Fruit fly (Drosophila melanogaster): Measurements from ENCODE around the gene Btk.

DNA sequence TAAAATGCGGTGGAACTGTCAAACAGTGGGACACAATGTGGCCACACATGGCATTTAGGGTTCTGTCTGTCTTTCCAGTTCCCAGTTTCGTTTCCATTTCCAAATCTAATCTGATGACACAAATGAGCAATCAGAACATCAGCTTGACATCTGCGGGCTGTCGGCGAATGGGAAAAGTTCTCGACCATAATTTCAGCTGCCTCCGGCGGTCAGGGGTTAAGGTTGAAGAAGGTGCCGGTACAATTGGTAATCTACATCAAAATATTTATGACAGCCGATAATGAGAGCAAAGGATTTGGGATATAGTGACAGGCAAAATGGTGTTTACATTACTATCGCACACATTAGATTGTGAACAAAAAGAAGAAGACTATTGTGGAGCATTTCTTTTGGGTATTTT, 19.0 kb downstream of the Btk start:
- no peak for TF ChIP-seq vnd (GFP tag; IDR thresholded peaks at IDR 0.05; ENCODE audit: partially characterized antibody)
- no peak for TF ChIP-seq CG2116 (GFP tag; optimal IDR thresholded peaks at IDR 0.05)
- no peak for TF ChIP-seq mam (GFP tag; optimal IDR thresholded peaks at IDR 0.05)
- TF ChIP-seq CG9727 (GFP tag; optimal IDR thresholded peaks at IDR 0.05) = no peak
- no peak for TF ChIP-seq CG16813 (GFP tag; IDR thresholded peaks at IDR 0.05; ENCODE audit: partially characterized antibody)
- no peak for TF ChIP-seq CG11398 (GFP tag; optimal IDR thresholded peaks at IDR 0.05)
- no peak for TF ChIP-seq CG11695 (GFP tag; IDR thresholded peaks at IDR 0.05)

All from whole organism, embryonic.